Worm (Caenorhabditis elegans) whole organism, L2 larva: ENCODE measurements around the gene nas-8.

Source experiments
- C34F6.9 ChIP-seq: fragments of 150-350 bp; optimal IDR thresholded peaks from 2 replicates; lab custom pipeline; 2014; ENCODE audit warnings: missing biosample characterization, missing genetic modification characterization
- F13H6.1 ChIP-seq: sonication (generic microtip); optimal IDR thresholded peaks from 2 replicates; lab custom pipeline; 2016; ENCODE audit warnings: missing genetic modification characterization, missing compliant biosample characterization
- R02D3.7 ChIP-seq: fragments of 150-350 bp; optimal IDR thresholded peaks from 2 replicates; lab custom pipeline; 2014; ENCODE audit warnings: missing biosample characterization, missing genetic modification characterization
- Y55F3AM.14 ChIP-seq: fragments of 200-800 bp; sonication (Bioruptor generic); optimal IDR thresholded peaks from 2 replicates; lab custom pipeline; 2018; ENCODE audit warnings: mild to moderate bottlenecking, missing genetic modification characterization, missing compliant biosample characterization
- ZK546.5 ChIP-seq: sonication (generic microtip); optimal IDR thresholded peaks from 2 replicates; lab custom pipeline; 2017; ENCODE audit warnings: missing biosample characterization, missing genetic modification characterization
- alr-1 ChIP-seq: fragments of 150-350 bp; optimal IDR thresholded peaks from 2 replicates; lab custom pipeline; 2014; ENCODE audit warnings: missing biosample characterization, missing genetic modification characterization
- aly-2 ChIP-seq: fragments of 150-350 bp; optimal IDR thresholded peaks from 2 replicates; lab custom pipeline; 2014; ENCODE audit warnings: missing biosample characterization, missing genetic modification characterization
- blmp-1 ChIP-seq: sonication (generic microtip); optimal IDR thresholded peaks from 2 replicates; lab custom pipeline; 2017; ENCODE audit warnings: missing genetic modification characterization, mild to moderate bottlenecking, missing compliant biosample characterization, antibody characterized with exemption, moderate library complexity; ENCODE audit not compliant: insufficient read depth
- ceh-16 ChIP-seq: fragments of 150-350 bp; optimal IDR thresholded peaks from 2 replicates; lab custom pipeline; 2014; ENCODE audit warnings: missing biosample characterization, missing genetic modification characterization
- crh-2 ChIP-seq: sonication (generic microtip); optimal IDR thresholded peaks from 2 replicates; lab custom pipeline; 2017; ENCODE audit warnings: missing biosample characterization, missing genetic modification characterization
- dmd-4 ChIP-seq: sonication (generic microtip); optimal IDR thresholded peaks from 2 replicates; lab custom pipeline; 2017; ENCODE audit warnings: missing biosample characterization, missing genetic modification characterization
- egl-27 ChIP-seq: sonication (generic microtip); optimal IDR thresholded peaks from 3 replicates; lab custom pipeline; 2017; ENCODE audit warnings: missing biosample characterization, missing genetic modification reagents, missing genetic modification characterization
- elt-1 ChIP-seq: fragments of 150-350 bp; optimal IDR thresholded peaks from 2 replicates; lab custom pipeline; 2014; ENCODE audit warnings: missing biosample characterization, missing genetic modification characterization
- elt-3 ChIP-seq: sonication (generic microtip); optimal IDR thresholded peaks from 2 replicates; lab custom pipeline; 2017; ENCODE audit warnings: missing biosample characterization, missing genetic modification characterization
- fos-1 ChIP-seq: fragments of 150-350 bp; optimal IDR thresholded peaks from 2 replicates; lab custom pipeline; 2014; ENCODE audit warnings: missing biosample characterization, missing genetic modification characterization
- gmeb-1 ChIP-seq: fragments of 150-350 bp; optimal IDR thresholded peaks from 2 replicates; lab custom pipeline; 2014; ENCODE audit warnings: missing biosample characterization, missing genetic modification characterization
- lin-11 ChIP-seq: fragments of 150-350 bp; sonication (generic microtip); optimal IDR thresholded peaks from 2 replicates; lab custom pipeline; 2014; ENCODE audit warnings: missing biosample characterization, missing genetic modification characterization, inconsistent platforms, mixed read lengths
- lin-13 ChIP-seq: fragments of 150-350 bp; optimal IDR thresholded peaks from 2 replicates; lab custom pipeline; 2014; ENCODE audit warnings: missing biosample characterization, missing genetic modification reagents, missing genetic modification characterization
- lin-39 ChIP-seq: fragments of 150-350 bp; optimal IDR thresholded peaks from 2 replicates; lab custom pipeline; 2014; ENCODE audit warnings: missing biosample characterization, missing genetic modification reagents, missing genetic modification characterization
- lsy-2 ChIP-seq, 2 experiments: fragments of 150-350 bp in 1 of 2; sonication (generic microtip) in 1 of 2; optimal IDR thresholded peaks; 2 replicates each; lab custom pipeline; 2014 to 2017; ENCODE audit warnings: missing biosample characterization in 2 of 2, missing genetic modification characterization in 2 of 2
- mab-5 ChIP-seq: fragments of 150-350 bp; optimal IDR thresholded peaks from 2 replicates; lab custom pipeline; 2014; ENCODE audit warnings: missing biosample characterization, missing genetic modification characterization
- mbf-1 ChIP-seq: sonication (generic microtip); optimal IDR thresholded peaks from 2 replicates; lab custom pipeline; 2017; ENCODE audit warnings: missing biosample characterization, missing genetic modification characterization
- mdl-1 ChIP-seq, 2 experiments: fragments of 150-350 bp in 1 of 2; sonication (generic microtip) in 1 of 2; optimal IDR thresholded peaks; 2 replicates each; lab custom pipeline; 2017; ENCODE audit warnings: missing biosample characterization in 2 of 2, missing genetic modification characterization in 2 of 2
- nhr-10 ChIP-seq: sonication (generic microtip); optimal IDR thresholded peaks from 2 replicates; lab custom pipeline; 2017; ENCODE audit warnings: missing biosample characterization, missing genetic modification characterization
- nhr-11 ChIP-seq: fragments of 150-350 bp; optimal IDR thresholded peaks from 2 replicates; lab custom pipeline; 2014; ENCODE audit warnings: missing biosample characterization, missing genetic modification characterization
- nhr-12 ChIP-seq: fragments of 150-350 bp; optimal IDR thresholded peaks from 2 replicates; lab custom pipeline; 2014; ENCODE audit warnings: missing biosample characterization, missing genetic modification characterization
- nhr-129 ChIP-seq: fragments of 150-350 bp; optimal IDR thresholded peaks from 2 replicates; lab custom pipeline; 2014; ENCODE audit warnings: missing biosample characterization, missing genetic modification characterization
- nhr-21 ChIP-seq: fragments of 150-350 bp; optimal IDR thresholded peaks from 2 replicates; lab custom pipeline; 2014; ENCODE audit warnings: missing biosample characterization, missing genetic modification characterization
- nhr-6 ChIP-seq: fragments of 150-350 bp; optimal IDR thresholded peaks from 2 replicates; lab custom pipeline; 2014; ENCODE audit warnings: missing biosample characterization, missing genetic modification characterization
- nhr-77 ChIP-seq: fragments of 150-350 bp; optimal IDR thresholded peaks from 2 replicates; lab custom pipeline; 2014; ENCODE audit warnings: missing biosample characterization, missing genetic modification characterization
- peb-1 ChIP-seq: fragments of 150-350 bp; optimal IDR thresholded peaks from 2 replicates; lab custom pipeline; 2014; ENCODE audit warnings: missing biosample characterization, missing genetic modification characterization
- sem-4 ChIP-seq: fragments of 150-350 bp; optimal IDR thresholded peaks from 2 replicates; lab custom pipeline; 2014; ENCODE audit warnings: missing biosample characterization, missing genetic modification reagents, missing genetic modification characterization
- skn-1 ChIP-seq: sonication (generic microtip); optimal IDR thresholded peaks from 2 replicates; lab custom pipeline; 2017; ENCODE audit warnings: missing biosample characterization, missing genetic modification characterization
- sma-3 ChIP-seq: sonication (generic microtip); optimal IDR thresholded peaks from 2 replicates; lab custom pipeline; 2016; ENCODE audit warnings: missing genetic modification reagents, missing genetic modification characterization, missing compliant biosample characterization
- sma-9 ChIP-seq, 2 experiments: fragments of 150-350 bp in 1 of 2; sonication (generic microtip) in 1 of 2; optimal IDR thresholded peaks; 2 replicates each; lab custom pipeline; 2014 to 2016; ENCODE audit warnings: missing genetic modification characterization in 2 of 2, mild to moderate bottlenecking in 1 of 2, missing biosample characterization in 1 of 2, missing compliant biosample characterization in 1 of 2, missing genetic modification reagents in 1 of 2, moderate library complexity in 1 of 2
- snpc-4 ChIP-seq: fragments of 150-350 bp; optimal IDR thresholded peaks from 2 replicates; lab custom pipeline; 2014; ENCODE audit warnings: missing biosample characterization, missing genetic modification characterization
- unc-39 ChIP-seq: fragments of 150-350 bp; optimal IDR thresholded peaks from 2 replicates; lab custom pipeline; 2014; ENCODE audit warnings: missing biosample characterization, missing genetic modification characterization
- unc-55 ChIP-seq: fragments of 150-350 bp; sonication (generic microtip); optimal IDR thresholded peaks from 3 replicates; lab custom pipeline; 2014; ENCODE audit warnings: missing biosample characterization, missing genetic modification reagents, missing genetic modification characterization
- unc-62 ChIP-seq: fragments of 150-350 bp; optimal IDR thresholded peaks from 2 replicates; lab custom pipeline; 2014; ENCODE audit warnings: missing biosample characterization, missing genetic modification reagents, missing genetic modification characterization
- zag-1 ChIP-seq: fragments of 150-350 bp; optimal IDR thresholded peaks from 2 replicates; lab custom pipeline; 2014; ENCODE audit warnings: missing biosample characterization, missing genetic modification characterization
- ztf-1 ChIP-seq: fragments of 200-800 bp; sonication (Bioruptor generic); conservative IDR thresholded peaks from 2 replicates; pipeline ENCODE4 v1.3.6; 2022; ENCODE audit warnings: missing genetic modification characterization, missing compliant biosample characterization
- ztf-11 ChIP-seq: sonication (generic microtip); optimal IDR thresholded peaks from 2 replicates; lab custom pipeline; 2017; ENCODE audit warnings: missing biosample characterization, missing genetic modification characterization
- ztf-4 ChIP-seq: fragments of 150-350 bp; optimal IDR thresholded peaks from 2 replicates; lab custom pipeline; 2014; ENCODE audit warnings: missing biosample characterization, missing genetic modification characterization

Gene nas-8

DNA sequence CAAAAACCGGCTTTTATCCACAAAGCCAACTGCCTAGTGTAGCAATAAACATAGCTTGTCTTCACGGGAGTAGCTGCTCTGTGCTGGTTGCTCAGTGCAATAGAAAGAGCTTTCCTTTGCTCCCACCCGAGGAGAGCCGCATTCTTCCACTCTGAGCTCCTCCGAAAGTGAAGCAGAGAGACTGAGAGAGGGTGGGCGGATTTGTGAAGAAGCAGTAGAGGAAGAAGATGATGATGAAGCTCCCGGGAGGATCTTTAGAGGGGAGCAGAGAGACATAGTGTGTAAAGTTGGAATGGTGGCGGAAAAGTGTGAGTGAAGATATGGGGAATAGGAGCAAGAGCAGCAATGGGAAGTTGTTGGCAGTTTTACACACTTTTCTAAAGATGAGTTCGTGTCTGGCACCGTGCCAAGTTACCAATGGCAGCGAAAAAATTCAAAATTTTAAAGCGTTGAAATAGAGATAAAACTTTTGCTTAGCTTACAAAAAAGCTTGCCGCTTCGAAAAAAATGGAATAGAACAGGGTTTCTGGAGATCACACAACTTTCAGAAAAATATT lies 16.1 kb upstream of the nas-8 start, which contains the start of gene ZC477.4:
ZC477.4 (minus strand) TSS at position 276 of the 557 bp plus-strand sequence.
- no peak for TF ChIP-seq aly-2 (tag; lab: Kevin White, UChicago)
- no peak for TF ChIP-seq ztf-4
- TF ChIP-seq mdl-1 (tag; optimal IDR thresholded peaks at IDR 0.05; lab: Kevin White, UChicago) = no peak
- no peak for TF ChIP-seq lsy-2 (tag; optimal IDR thresholded peaks at IDR 0.05; lab: Kevin White, UChicago)
- peak; percentile 48 for TF ChIP-seq sma-9 (GFP tag; optimal IDR thresholded peaks at IDR 0.05; lab: Kevin White, UChicago)
- TF ChIP-seq sma-9 (tag; optimal IDR thresholded peaks at IDR 0.05; lab: Kevin White, UChicago) = no peak
- no peak for TF ChIP-seq alr-1 (tag; lab: Kevin White, UChicago)
- TF ChIP-seq ztf-11 = no peak
- no peak for TF ChIP-seq blmp-1 (tag; lab: Kevin White, UChicago)
- TF ChIP-seq unc-39 (tag; lab: Kevin White, UChicago) = no peak
- peak; percentile 74 for TF ChIP-seq F13H6.1
- no peak for TF ChIP-seq lin-11 (tag; lab: Kevin White, UChicago)
- TF ChIP-seq elt-1 (tag; lab: Kevin White, UChicago) = no peak
- peak; percentile 41 for TF ChIP-seq C34F6.9 (tag; lab: Kevin White, UChicago)
- no peak for TF ChIP-seq nhr-77 (tag; lab: Kevin White, UChicago)
- TF ChIP-seq nhr-129 = peak; percentile 67
- TF ChIP-seq Y55F3AM.14 (GFP tag; lab: Kevin White, UChicago) = no peak
- TF ChIP-seq nhr-12 (tag; lab: Kevin White, UChicago) = no peak
- TF ChIP-seq gmeb-1 (tag; lab: Kevin White, UChicago) = no peak
- TF ChIP-seq peb-1 (tag; lab: Kevin White, UChicago) = no peak
- no peak for TF ChIP-seq elt-3 (tag; lab: Kevin White, UChicago)

DNA sequence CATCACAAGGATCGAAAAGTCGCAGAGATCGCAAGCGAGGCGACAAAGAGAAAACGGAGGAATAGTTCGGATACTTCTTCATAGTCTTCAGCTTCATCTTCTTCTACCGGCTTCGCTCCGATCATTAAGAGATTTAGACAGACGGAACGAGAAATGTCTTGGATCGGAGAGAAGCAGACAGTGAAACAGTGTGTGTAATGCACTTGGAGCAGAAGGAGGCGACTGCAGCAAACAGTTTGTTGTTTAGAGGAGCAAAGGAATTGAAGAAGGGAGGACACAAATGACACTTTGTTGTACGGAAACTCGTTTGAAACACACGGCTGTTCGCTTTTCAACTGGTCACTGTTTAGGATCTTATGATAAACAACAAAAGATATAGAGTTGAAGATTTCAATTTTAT lies 15.3 kb upstream of the nas-8 start:
- TF ChIP-seq zag-1 (tag; lab: Kevin White, UChicago) (no peak), nhr-129 (peak; percentile 60), unc-55 (GFP tag; lab: Kevin White, UChicago) (no peak), nhr-12 (tag; lab: Kevin White, UChicago) (no peak), mab-5 (tag; lab: Kevin White, UChicago) (no peak), sma-9 (GFP tag; optimal IDR thresholded peaks at IDR 0.05; lab: Kevin White, UChicago) (peak; percentile 71), sma-9 (tag; optimal IDR thresholded peaks at IDR 0.05; lab: Kevin White, UChicago) (no peak), sem-4 (tag; lab: Kevin White, UChicago) (no peak), alr-1 (tag; lab: Kevin White, UChicago) (no peak), fos-1 (tag; lab: Kevin White, UChicago) (peak; percentile 12), F13H6.1 (peak; percentile 92), snpc-4 (no peak), aly-2 (tag; lab: Kevin White, UChicago) (no peak), unc-39 (tag; lab: Kevin White, UChicago) (no peak), mbf-1 (tag; lab: Kevin White, UChicago) (no peak), gmeb-1 (tag; lab: Kevin White, UChicago) (no peak), nhr-10 (tag; lab: Kevin White, UChicago) (no peak), ztf-11 (no peak), lsy-2 (tag; optimal IDR thresholded peaks at IDR 0.05; lab: Kevin White, UChicago) (peak in 1 of 2 experiments; percentile 53), R02D3.7 (tag; lab: Kevin White, UChicago) (no peak), C34F6.9 (tag; lab: Kevin White, UChicago) (peak; percentile 40)

- TF ChIP-seq nhr-10 (tag; lab: Kevin White, UChicago) (peak; percentile 47), dmd-4 (tag; lab: Kevin White, UChicago) (no peak), blmp-1 (tag; lab: Kevin White, UChicago) (no peak), ztf-4 (no peak), mbf-1 (tag; lab: Kevin White, UChicago) (no peak), nhr-12 (tag; lab: Kevin White, UChicago) (no peak), mdl-1 (tag; optimal IDR thresholded peaks at IDR 0.05; lab: Kevin White, UChicago) (no peak), ztf-11 (no peak), nhr-11 (tag; lab: Kevin White, UChicago) (no peak), lsy-2 (tag; optimal IDR thresholded peaks at IDR 0.05; lab: Kevin White, UChicago) (peak; percentile 67 to 89), alr-1 (tag; lab: Kevin White, UChicago) (no peak), unc-55 (GFP tag; lab: Kevin White, UChicago) (no peak), elt-1 (tag; lab: Kevin White, UChicago) (no peak), Y55F3AM.14 (GFP tag; lab: Kevin White, UChicago) (no peak), R02D3.7 (tag; lab: Kevin White, UChicago) (peak; percentile 23), F13H6.1 (peak; percentile 66), unc-62 (no peak), nhr-21 (tag; lab: Kevin White, UChicago) (peak; percentile 54), nhr-77 (tag; lab: Kevin White, UChicago) (no peak), nhr-6 (tag; lab: Kevin White, UChicago) (no peak), ztf-1 (GFP tag; lab: Robert Waterston, UW) (no peak), ceh-16 (tag; lab: Kevin White, UChicago) (no peak), fos-1 (tag; lab: Kevin White, UChicago) (peak; percentile 47), lin-13 (GFP tag; lab: Kevin White, UChicago) (peak; percentile 50), sma-3 (GFP tag; lab: Kevin White, UChicago) (peak; percentile 36), unc-39 (tag; lab: Kevin White, UChicago) (no peak), crh-2 (tag; lab: Kevin White, UChicago) (peak; percentile 80), egl-27 (peak; percentile 45), lin-39 (tag; lab: Kevin White, UChicago) (no peak), snpc-4 (no peak), skn-1 (tag; lab: Kevin White, UChicago) (no peak), sem-4 (tag; lab: Kevin White, UChicago) (peak; percentile 14), mab-5 (tag; lab: Kevin White, UChicago) (peak; percentile 41), nhr-129 (peak; percentile 57), ZK546.5 (peak; percentile 15)
These were observed 11.5 kb upstream of the nas-8 start, which contains the start of the genes rde-8 and ZC477.3 for ce11 chrIV:7103211-7103679. Gene rde-8 (minus strand): TSS chrIV:7103261. Gene ZC477.3 (plus strand): TSS chrIV:7103492.
